Worm (Caenorhabditis elegans): ENCODE measurements around the gene nhr-71.

- no peak for TF ChIP-seq snpc-4 (GFP tag; optimal IDR thresholded peaks at IDR 0.05)
- no peak for TF ChIP-seq snpc-4 (tag; optimal IDR thresholded peaks at IDR 0.05)
- TF ChIP-seq pha-4 (tag; optimal IDR thresholded peaks at IDR 0.05) = no peak
- TF ChIP-seq nhr-80 (tag; optimal IDR thresholded peaks at IDR 0.05) = no peak
- TF ChIP-seq Y56A3A.18 (GFP tag; IDR thresholded peaks at IDR 0.05) = no peak
- TF ChIP-seq sdz-38 (tag; optimal IDR thresholded peaks at IDR 0.05) = no peak
- no peak for TF ChIP-seq F57A8.1 (GFP tag; optimal IDR thresholded peaks at IDR 0.05)
- TF ChIP-seq efl-1 (GFP tag; optimal IDR thresholded peaks at IDR 0.05) = no peak
- TF ChIP-seq somi-1 (GFP tag; optimal IDR thresholded peaks at IDR 0.05) = no peak
- no peak for TF ChIP-seq nfya-1 (tag; optimal IDR thresholded peaks at IDR 0.05; ENCODE audit: borderline replicate concordance, insufficient read depth)
- no peak for TF ChIP-seq madf-8 (GFP tag; conservative IDR thresholded peaks at IDR 0.05)
- no peak for TF ChIP-seq ceh-58 (GFP tag; IDR thresholded peaks at IDR 0.05)
These were observed 33.3 kb upstream of the nhr-71 start, which contains the start of gene K11E4.1 for ce11 chrX:13713857-13714256.

Data from whole organism, young adult.